Fruit fly (Drosophila melanogaster): ENCODE results near the gene CG13857.

The CG13857 gene

DNA sequence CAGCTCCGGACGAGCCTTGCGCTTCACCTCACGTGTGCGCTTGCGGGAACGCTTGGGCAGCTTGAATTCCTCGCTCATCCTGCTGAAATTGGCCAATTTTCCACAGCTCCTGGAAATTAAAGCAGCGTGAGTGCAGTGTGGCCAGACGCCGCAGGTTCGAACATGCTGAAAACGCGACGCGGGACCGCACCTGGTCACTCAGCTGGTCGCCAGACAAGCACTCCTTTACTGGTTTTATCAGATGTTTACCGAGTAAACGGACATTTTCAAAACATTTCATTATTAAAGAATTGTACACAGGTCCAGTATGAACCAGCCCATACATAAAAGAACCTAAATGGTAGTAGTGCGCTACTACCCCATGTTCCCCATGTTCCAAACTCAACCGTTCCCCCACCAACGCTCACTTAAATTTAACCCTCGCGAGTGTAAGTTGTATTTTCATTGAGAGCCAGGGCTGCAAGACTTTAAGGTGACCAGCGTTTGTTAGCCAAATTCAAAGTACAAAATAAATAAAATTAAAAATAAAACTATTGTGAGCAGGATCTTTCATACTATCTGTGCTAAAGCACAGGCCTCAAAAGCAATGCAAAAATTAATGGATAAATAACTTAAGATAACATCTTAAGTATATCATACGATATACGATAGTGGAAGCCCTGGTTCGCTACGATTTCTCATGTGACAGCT is 31.5 kb downstream of the CG13857 start, which contains the start of the genes JMJD6, CG7071 and Muted (continued):
- TF ChIP-seq oc (tag; optimal IDR thresholded peaks at IDR 0.05) (peak; percentile 81), Ets97D (GFP tag; optimal IDR thresholded peaks at IDR 0.05) (peak; percentile 87), Abd-B (GFP tag; optimal IDR thresholded peaks at IDR 0.05) (peak; percentile 92), CG12744 (GFP tag; optimal IDR thresholded peaks at IDR 0.05) (peak; percentile 86), Oli (tag; optimal IDR thresholded peaks at IDR 0.05) (peak; percentile 82), Sox100B (GFP tag; optimal IDR thresholded peaks at IDR 0.05) (peak; percentile 83), dimm (GFP tag; IDR thresholded peaks at IDR 0.05) (peak; percentile 64; the same call in 1 of the 2 replicates), fd64A (GFP tag; optimal IDR thresholded peaks at IDR 0.05) (peak; percentile 26), dm (GFP tag; optimal IDR thresholded peaks at IDR 0.05) (peak; percentile 84), CG10543 (GFP tag; optimal IDR thresholded peaks at IDR 0.05) (peak; percentile 94), CG34376 (GFP tag; optimal IDR thresholded peaks at IDR 0.05) (peak; percentile 93), YL-1 (GFP tag; optimal IDR thresholded peaks at IDR 0.05) (peak; percentile 96), CG2875 (GFP tag; optimal IDR thresholded peaks at IDR 0.05) (peak; percentile 72), org-1 (GFP tag; optimal IDR thresholded peaks at IDR 0.05) (peak; percentile 54), CG8765 (GFP tag; IDR thresholded peaks at IDR 0.05) (peak; percentile 90), repo (GFP tag; optimal IDR thresholded peaks at IDR 0.05) (peak; percentile 70), CG7786 (GFP tag; optimal IDR thresholded peaks at IDR 0.05) (peak; percentile 84), CG12942 (GFP tag; optimal IDR thresholded peaks at IDR 0.05) (peak; percentile 89), pum (GFP tag; optimal IDR thresholded peaks at IDR 0.05) (peak; percentile 91), CG3995 (GFP tag; optimal IDR thresholded peaks at IDR 0.05) (peak; percentile 71), Bdp1 (GFP tag; optimal IDR thresholded peaks at IDR 0.05) (peak; percentile 84), Stat92E (GFP tag; optimal IDR thresholded peaks at IDR 0.05) (peak in 1 of 3 experiments; percentile 22), ci (GFP tag; IDR thresholded peaks at IDR 0.05) (peak; percentile 95), so (GFP tag; IDR thresholded peaks at IDR 0.05) (peak; percentile 90), kah (GFP tag; optimal IDR thresholded peaks at IDR 0.05) (peak; percentile 59), Ssrp (tag; optimal IDR thresholded peaks at IDR 0.05) (peak; percentile 88), dmrt99B (tag; optimal IDR thresholded peaks at IDR 0.05) (peak; percentile 78), nom (GFP tag; optimal IDR thresholded peaks at IDR 0.05) (peak; percentile 78), Neu2 (GFP tag; optimal IDR thresholded peaks at IDR 0.05; ENCODE audit: borderline replicate concordance) (no peak), wdn (GFP tag; IDR thresholded peaks at IDR 0.05) (peak; percentile 84), Bteb2 (GFP tag; optimal IDR thresholded peaks at IDR 0.05) (peak; percentile 92), dati (GFP tag; IDR thresholded peaks at IDR 0.05) (peak; percentile 87), Aef1 (GFP tag; IDR thresholded peaks at IDR 0.05) (peak; percentile 87), ase (GFP tag; IDR thresholded peaks at IDR 0.05) (peak; percentile 90), jing (GFP tag; optimal IDR thresholded peaks at IDR 0.05) (peak; percentile 69), NK7.1 (GFP tag; optimal IDR thresholded peaks at IDR 0.05) (no peak), vfl (GFP tag; optimal IDR thresholded peaks at IDR 0.05) (peak; percentile 92), CG16815 (GFP tag; optimal IDR thresholded peaks at IDR 0.05) (peak; percentile 90), Ptx1 (GFP tag; IDR thresholded peaks at IDR 0.05) (peak; percentile 93), zfh2 (GFP tag; optimal IDR thresholded peaks at IDR 0.05) (peak; percentile 95), CG11085 (GFP tag; IDR thresholded peaks at IDR 0.05) (peak; percentile 84), CHES-1-like (GFP tag; optimal IDR thresholded peaks at IDR 0.05) (peak; percentile 85), Fer1 (GFP tag; optimal IDR thresholded peaks at IDR 0.05) (peak; percentile 92), crc (GFP tag; optimal IDR thresholded peaks at IDR 0.05) (peak; percentile 77), Med (GFP tag) (peak; percentile 98), Antp (GFP tag; optimal IDR thresholded peaks at IDR 0.05) (peak; percentile 73), CG8388 (GFP tag; optimal IDR thresholded peaks at IDR 0.05) (peak; percentile 87), B-H2 (GFP tag; optimal IDR thresholded peaks at IDR 0.05) (peak; percentile 97), CG15073 (GFP tag; optimal IDR thresholded peaks at IDR 0.05) (no peak), CG4404 (GFP tag; IDR thresholded peaks at IDR 0.05) (peak; percentile 91)
